Fruit fly (Drosophila melanogaster): ENCODE measurements around the gene CG5250.

DNA sequence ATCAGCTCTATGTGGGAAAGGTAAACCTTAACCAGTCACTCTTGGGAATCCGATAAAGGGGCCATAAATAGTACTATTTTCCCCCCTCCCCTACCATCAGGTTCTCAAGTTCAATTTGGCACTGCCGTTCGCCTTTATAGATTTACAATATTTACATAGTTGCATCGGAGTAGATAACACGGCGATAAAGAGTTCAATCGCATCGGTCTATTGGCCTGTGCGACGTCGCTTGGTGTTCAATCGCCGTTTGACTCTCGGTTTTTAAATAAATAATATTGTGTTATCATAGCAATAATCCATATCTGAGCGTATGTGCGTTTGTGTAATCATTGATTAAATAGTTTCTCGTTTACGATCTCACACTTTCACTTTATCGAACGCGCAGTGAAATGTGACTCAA is 21.0 kb upstream of the CG5250 start:
- no peak for TF ChIP-seq kah (GFP tag; optimal IDR thresholded peaks at IDR 0.05)
- no peak for TF ChIP-seq Dp (GFP tag; optimal IDR thresholded peaks at IDR 0.05)
- no peak for TF ChIP-seq chif (GFP tag; optimal IDR thresholded peaks at IDR 0.05)
- no peak for TF ChIP-seq toy (GFP tag; IDR thresholded peaks at IDR 0.05)
